Worm (Caenorhabditis elegans): Measurements from ENCODE around the gene F23B2.7.

The F23B2.7 gene

DNA sequence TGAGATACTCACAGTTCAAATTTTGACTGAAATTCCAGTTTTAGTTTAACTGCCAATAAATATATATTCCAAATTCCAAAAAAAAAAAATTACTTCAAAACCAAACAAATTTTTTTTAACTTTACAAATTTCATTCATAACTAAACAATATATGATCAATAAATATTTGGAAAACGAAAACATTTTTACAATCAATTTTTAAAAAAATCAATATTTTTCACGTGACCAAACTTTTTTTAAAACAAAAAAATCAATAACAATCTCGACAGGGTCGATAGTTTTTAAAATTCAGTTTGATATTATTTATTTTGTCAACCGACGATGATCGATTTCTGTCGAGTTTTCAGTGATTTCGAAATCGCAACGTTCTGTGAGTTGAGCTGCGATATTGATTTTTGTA is at the start of gene F23B2.7:
TSS of gene F23B2.7 (plus strand) at position 301 of the 400 bp plus-strand sequence.
- no peak for TF ChIP-seq hmg-4 (GFP tag; optimal IDR thresholded peaks at IDR 0.05)
- TF ChIP-seq tbx-37 (GFP tag; conservative IDR thresholded peaks at IDR 0.05): no peak
- no peak for TF ChIP-seq aly-1 (tag; optimal IDR thresholded peaks at IDR 0.05)
- no peak for TF ChIP-seq hnd-1 (tag; optimal IDR thresholded peaks at IDR 0.05)
- TF ChIP-seq ama-1 (optimal IDR thresholded peaks at IDR 0.05): no peak
- no peak for TF ChIP-seq flt-1 (GFP tag; IDR thresholded peaks at IDR 0.05)
- TF ChIP-seq B0310.2 (tag; optimal IDR thresholded peaks at IDR 0.05): no peak
- TF ChIP-seq scrt-1 (GFP tag; IDR thresholded peaks at IDR 0.05): no peak
- TF ChIP-seq tra-4 (tag; optimal IDR thresholded peaks at IDR 0.05): no peak
- no peak for TF ChIP-seq F13C5.2 (tag; optimal IDR thresholded peaks at IDR 0.05)
- TF ChIP-seq ets-7 (tag; optimal IDR thresholded peaks at IDR 0.05): no peak
- TF ChIP-seq ceh-13 (GFP tag; optimal IDR thresholded peaks at IDR 0.05): no peak
- TF ChIP-seq pes-1 (GFP tag; IDR thresholded peaks at IDR 0.05): no peak
- no peak for TF ChIP-seq tbx-11 (GFP tag; IDR thresholded peaks at IDR 0.05)

DNA sequence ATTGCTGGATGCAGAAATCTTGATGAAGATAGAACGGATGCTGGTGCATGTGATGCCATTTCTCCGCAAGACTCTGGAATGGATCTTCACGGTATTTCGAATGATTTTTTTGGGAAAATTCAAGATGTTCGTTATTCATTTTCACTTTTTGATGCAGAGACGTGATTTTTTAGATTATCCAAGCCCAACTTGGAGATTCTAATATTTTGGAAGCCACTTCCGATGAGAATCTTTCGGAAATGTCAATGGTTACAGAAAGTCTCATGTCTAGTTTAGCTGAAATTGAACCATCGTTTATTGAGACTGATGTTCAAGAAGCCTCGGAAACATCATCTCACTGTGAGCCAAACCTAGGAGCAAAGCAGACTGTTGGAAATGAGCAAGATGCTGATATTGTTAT is 49.4 kb upstream of the F23B2.7 start:
- TF ChIP-seq sea-1 (GFP tag; conservative IDR thresholded peaks at IDR 0.05) (no peak), hmg-4 (GFP tag; optimal IDR thresholded peaks at IDR 0.05) (no peak), tbx-37 (GFP tag; conservative IDR thresholded peaks at IDR 0.05) (no peak), hmbx-1 (tag; optimal IDR thresholded peaks at IDR 0.05) (no peak), scrt-1 (GFP tag; IDR thresholded peaks at IDR 0.05) (no peak), hnd-1 (tag; optimal IDR thresholded peaks at IDR 0.05) (no peak)

ce11 chrIV:9104071-9105016 is 45.9 kb upstream of the F23B2.7 start, which contains the start of the genes C01F6.14 and fem-3:
Gene C01F6.14 (minus strand): TSS chrIV:9104121.
Gene fem-3 (plus strand): TSS chrIV:9104966.
- TF ChIP-seq hmg-4 (GFP tag; optimal IDR thresholded peaks at IDR 0.05) (no peak), hmbx-1 (tag; optimal IDR thresholded peaks at IDR 0.05) (no peak), tbx-11 (GFP tag; IDR thresholded peaks at IDR 0.05) (no peak), tra-4 (tag; optimal IDR thresholded peaks at IDR 0.05) (no peak), scrt-1 (GFP tag; IDR thresholded peaks at IDR 0.05) (no peak), F13C5.2 (tag; optimal IDR thresholded peaks at IDR 0.05) (no peak), pes-1 (GFP tag; IDR thresholded peaks at IDR 0.05) (no peak), aly-1 (tag; optimal IDR thresholded peaks at IDR 0.05) (no peak), sea-1 (GFP tag; conservative IDR thresholded peaks at IDR 0.05) (no peak), ceh-36 (tag; optimal IDR thresholded peaks at IDR 0.05) (no peak), tbx-37 (GFP tag; conservative IDR thresholded peaks at IDR 0.05) (no peak), hnd-1 (tag; optimal IDR thresholded peaks at IDR 0.05) (no peak), ets-7 (tag; optimal IDR thresholded peaks at IDR 0.05) (no peak), ceh-13 (GFP tag; optimal IDR thresholded peaks at IDR 0.05) (no peak), B0310.2 (tag; optimal IDR thresholded peaks at IDR 0.05) (no peak), flt-1 (GFP tag; IDR thresholded peaks at IDR 0.05) (no peak), ama-1 (optimal IDR thresholded peaks at IDR 0.05) (no peak)

DNA sequence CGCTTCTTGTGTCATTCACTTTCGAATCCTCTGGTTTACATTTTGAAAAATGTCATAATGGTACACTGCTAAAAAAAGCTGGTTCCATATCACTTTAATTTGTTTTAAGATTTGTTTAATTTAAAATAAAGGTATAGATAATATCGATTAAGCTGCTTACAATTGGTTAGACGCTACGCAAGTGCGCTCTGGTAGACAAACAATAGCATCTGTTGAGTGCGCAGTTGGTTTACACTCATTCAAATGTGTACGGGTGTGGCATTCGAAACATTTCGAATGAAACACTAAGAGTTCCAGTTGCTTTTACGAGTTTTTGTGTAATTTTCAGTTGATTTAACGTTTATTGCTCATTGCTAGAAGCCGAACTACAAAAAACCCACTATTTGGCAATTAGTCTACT is 42.8 kb upstream of the F23B2.7 start:
- TF ChIP-seq F13C5.2 (tag; optimal IDR thresholded peaks at IDR 0.05): peak; percentile 36
- no peak for TF ChIP-seq B0310.2 (tag; optimal IDR thresholded peaks at IDR 0.05)

ce11 chrIV:9108631-9109030 is 41.6 kb upstream of the F23B2.7 start, which contains the start of gene aly-1:
Gene aly-1 (plus strand): TSS chrIV:9108931.
- no peak for TF ChIP-seq B0310.2 (tag; optimal IDR thresholded peaks at IDR 0.05)

DNA sequence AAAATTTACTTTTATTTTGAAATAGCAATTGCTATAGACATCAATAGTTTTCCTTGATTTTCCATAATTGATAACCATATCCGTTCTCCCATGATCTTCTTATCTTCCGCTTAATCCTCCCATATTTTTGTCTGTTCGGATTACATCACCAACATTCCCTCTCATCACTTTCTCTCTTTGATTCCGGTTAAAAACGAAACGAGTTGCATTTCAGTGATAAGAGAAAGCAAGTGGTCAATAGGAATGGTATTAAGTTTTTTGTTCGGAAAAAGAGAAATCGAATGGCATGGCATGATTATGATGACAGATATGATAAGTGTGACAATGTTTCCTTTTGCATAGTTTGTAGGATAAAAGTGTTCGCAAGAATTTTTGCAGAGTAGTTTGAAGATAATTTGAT is 38.3 kb upstream of the F23B2.7 start:
- TF ChIP-seq F13C5.2 (tag; optimal IDR thresholded peaks at IDR 0.05): no peak
- no peak for TF ChIP-seq tbx-11 (GFP tag; IDR thresholded peaks at IDR 0.05)
- no peak for TF ChIP-seq aly-1 (tag; optimal IDR thresholded peaks at IDR 0.05)
- TF ChIP-seq ceh-13 (GFP tag; optimal IDR thresholded peaks at IDR 0.05): no peak
- no peak for TF ChIP-seq scrt-1 (GFP tag; IDR thresholded peaks at IDR 0.05)
- no peak for TF ChIP-seq flt-1 (GFP tag; IDR thresholded peaks at IDR 0.05)
- TF ChIP-seq ets-7 (tag; optimal IDR thresholded peaks at IDR 0.05): no peak

- TF ChIP-seq scrt-1 (GFP tag; IDR thresholded peaks at IDR 0.05) (no peak), ama-1 (optimal IDR thresholded peaks at IDR 0.05) (no peak), B0310.2 (tag; optimal IDR thresholded peaks at IDR 0.05) (no peak), ceh-13 (GFP tag; optimal IDR thresholded peaks at IDR 0.05) (no peak), flt-1 (GFP tag; IDR thresholded peaks at IDR 0.05) (no peak), F13C5.2 (tag; optimal IDR thresholded peaks at IDR 0.05) (no peak)
Measured at ce11 chrIV:9114078-9114477, 36.2 kb upstream of the F23B2.7 start.

- TF ChIP-seq hmg-4 (GFP tag; optimal IDR thresholded peaks at IDR 0.05) (no peak), ama-1 (optimal IDR thresholded peaks at IDR 0.05) (no peak), hnd-1 (tag; optimal IDR thresholded peaks at IDR 0.05) (no peak), hmbx-1 (tag; optimal IDR thresholded peaks at IDR 0.05) (no peak), aly-1 (tag; optimal IDR thresholded peaks at IDR 0.05) (no peak), ets-7 (tag; optimal IDR thresholded peaks at IDR 0.05) (no peak), scrt-1 (GFP tag; IDR thresholded peaks at IDR 0.05) (no peak), B0310.2 (tag; optimal IDR thresholded peaks at IDR 0.05) (no peak), F13C5.2 (tag; optimal IDR thresholded peaks at IDR 0.05) (no peak), tbx-37 (GFP tag; conservative IDR thresholded peaks at IDR 0.05) (no peak), pes-1 (GFP tag; IDR thresholded peaks at IDR 0.05) (no peak), flt-1 (GFP tag; IDR thresholded peaks at IDR 0.05) (no peak)
Measured at ce11 chrIV:9116452-9116851, 33.8 kb upstream of the F23B2.7 start.

Data from whole organism, early embryonic.